Worm (Caenorhabditis elegans) whole organism, L4 larva: ENCODE measurements around the gene R09E10.1.
A peak's percentile ranks its signal among the peaks of the same experiment; 100 is the strongest.

Source experiments
- ama-1 ChIP-seq: fragments of 150-350 bp; optimal IDR thresholded peaks from 2 replicates; lab custom pipeline; 2014; ENCODE audit warnings: inconsistent platforms, mixed read lengths
- nhr-77 ChIP-seq: fragments of 150-350 bp; optimal IDR thresholded peaks from 2 replicates; lab custom pipeline; 2014; ENCODE audit warnings: missing biosample characterization, missing genetic modification characterization
- zip-11 ChIP-seq: fragments of 200-800 bp; sonication (Bioruptor generic); IDR thresholded peaks from 2 replicates; pipeline ENCODE4 v1.3.6; 2022; ENCODE audit warnings: missing genetic modification characterization, missing compliant biosample characterization

ce11 chrIV:10366018-10366417 is 43.5 kb upstream of the R09E10.1 start, which contains the start of gene sir-2.1:
- TF ChIP-seq ama-1 (lab: Kevin White, UChicago) (peak; percentile 29), nhr-77 (tag; lab: Kevin White, UChicago) (no peak), zip-11 (GFP tag; lab: Robert Waterston, UW) (no peak)
